Fruit fly (Drosophila melanogaster): Measurements from ENCODE around the gene CG34293.

The CG34293 gene

DNA sequence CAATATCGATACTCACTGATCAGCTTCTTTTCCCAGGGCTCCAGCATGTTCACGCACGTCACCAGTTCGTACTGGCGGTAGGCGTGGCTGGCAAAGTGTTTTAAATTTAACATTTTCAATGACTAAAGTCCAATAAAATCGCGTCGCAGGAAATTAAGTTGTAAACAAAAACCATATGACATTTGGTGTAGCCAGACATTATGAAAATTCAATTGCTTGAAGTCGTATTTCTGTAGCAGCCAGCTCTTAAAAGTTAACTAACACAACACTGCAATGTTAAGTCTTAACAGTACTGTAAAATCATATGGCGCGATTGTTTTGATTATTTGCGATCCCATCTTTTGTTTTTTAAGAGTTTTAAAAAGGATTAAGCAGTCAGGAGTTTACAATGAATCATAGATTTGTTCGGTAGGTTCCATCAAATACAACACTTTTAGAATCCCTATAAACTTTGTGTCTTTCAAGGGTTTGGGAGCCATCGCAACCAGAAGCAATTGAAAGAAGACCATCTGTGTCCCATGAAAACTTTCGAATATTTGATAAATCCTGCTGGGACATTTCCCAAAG, at the start of gene CG34293, which contains the start of gene spn-D:
Gene CG34293, minus strand, starts transcription at position 160 of the 567 bp plus-strand sequence.
Gene spn-D, plus strand, starts transcription at position 301 of the 567 bp plus-strand sequence.
- TF ChIP-seq psq (optimal IDR thresholded peaks at IDR 0.05) (no peak), h (optimal IDR thresholded peaks at IDR 0.05) (no peak), ttk (optimal IDR thresholded peaks at IDR 0.05) (no peak), Myc (optimal IDR thresholded peaks at IDR 0.05) (no peak), Sin3A (optimal IDR thresholded peaks at IDR 0.05) (no peak), insv (optimal IDR thresholded peaks at IDR 0.05) (no peak)

DNA sequence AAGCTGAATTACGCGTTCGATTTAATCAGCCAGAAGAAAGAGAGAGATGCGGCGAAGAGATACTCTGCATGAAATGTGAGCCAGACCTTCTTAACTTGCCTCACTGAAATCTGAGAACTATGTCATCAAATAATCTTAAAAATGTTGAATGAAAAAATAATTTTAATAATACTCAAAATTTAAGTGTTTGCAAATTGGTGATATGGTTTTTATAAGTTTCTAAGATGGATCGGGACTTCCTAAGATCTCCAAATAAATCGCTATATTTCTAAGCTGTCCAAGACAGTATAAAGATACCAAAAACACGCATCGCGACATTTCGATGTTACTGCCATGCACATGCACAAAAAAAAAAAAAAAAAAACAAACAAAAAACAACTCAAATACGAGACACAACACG, 49.6 kb upstream of the CG34293 start:
- TF ChIP-seq Sin3A (optimal IDR thresholded peaks at IDR 0.05) (no peak), h (optimal IDR thresholded peaks at IDR 0.05) (no peak), psq (optimal IDR thresholded peaks at IDR 0.05) (no peak), Myc (optimal IDR thresholded peaks at IDR 0.05) (no peak), insv (optimal IDR thresholded peaks at IDR 0.05) (no peak), ttk (optimal IDR thresholded peaks at IDR 0.05) (no peak)

DNA sequence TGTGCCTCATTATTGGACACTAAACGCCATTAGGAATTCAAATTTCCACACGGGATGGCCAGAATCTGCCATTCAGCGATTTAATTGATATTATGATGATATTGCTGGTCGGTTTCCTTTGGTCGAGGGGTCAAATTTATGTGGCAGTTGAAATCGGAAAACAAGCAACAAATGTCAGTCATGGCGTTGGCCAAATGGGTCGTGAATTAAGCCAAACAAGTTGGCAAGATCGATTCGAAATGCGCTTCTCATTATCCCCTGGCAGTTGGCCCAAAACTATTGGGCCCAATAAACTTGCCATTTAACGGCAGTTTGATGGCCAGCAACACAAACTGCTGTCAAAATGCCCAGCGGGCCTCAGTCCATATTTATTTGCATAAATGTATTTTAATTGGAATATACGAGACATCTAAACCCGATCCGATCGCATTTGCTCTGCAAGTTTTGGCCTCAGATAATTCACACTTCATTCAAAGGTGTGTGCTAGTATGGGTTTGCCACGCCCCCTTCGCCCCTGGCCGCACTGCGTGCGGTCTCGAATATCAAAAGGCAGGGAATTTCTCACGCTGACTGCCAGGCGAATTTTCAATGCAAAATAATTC, 47.7 kb upstream of the CG34293 start:
- no peak for TF ChIP-seq Myc (optimal IDR thresholded peaks at IDR 0.05)
- TF ChIP-seq Sin3A (optimal IDR thresholded peaks at IDR 0.05) = no peak
- no peak for TF ChIP-seq h (optimal IDR thresholded peaks at IDR 0.05)

DNA sequence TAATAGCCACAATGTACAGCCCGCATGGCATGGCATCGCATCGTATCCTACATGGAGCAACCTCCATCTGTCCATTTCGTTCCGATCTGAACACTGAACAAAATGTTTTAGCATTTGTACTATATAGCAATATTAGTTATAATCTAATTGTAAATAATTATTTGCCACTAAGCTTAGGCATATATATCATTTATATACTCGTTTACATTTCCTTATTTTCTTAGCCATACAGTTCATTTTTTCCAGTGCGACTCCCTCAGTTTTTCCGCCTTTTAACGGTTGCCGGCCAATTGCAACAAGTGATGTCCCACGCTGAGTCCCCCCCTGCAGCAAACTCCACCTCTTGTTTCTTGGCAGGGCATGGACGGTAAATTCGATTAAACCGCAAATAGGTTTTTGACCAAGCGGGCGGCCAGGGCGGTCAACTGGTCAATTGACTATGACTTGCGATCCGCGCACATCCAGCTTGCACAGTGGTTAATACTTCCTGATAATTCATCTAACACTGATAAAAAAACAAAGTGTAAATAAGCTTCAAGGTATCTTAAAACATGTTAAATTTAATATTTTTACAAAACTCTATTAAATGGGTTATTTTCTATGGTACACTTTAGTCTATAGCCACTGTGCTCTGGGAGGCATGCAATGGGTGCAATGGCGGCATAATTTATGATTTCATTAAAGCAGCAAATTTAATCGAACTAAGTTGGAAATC, 44.3 kb upstream of the CG34293 start:
- TF ChIP-seq h (optimal IDR thresholded peaks at IDR 0.05) (no peak), insv (optimal IDR thresholded peaks at IDR 0.05) (no peak), psq (optimal IDR thresholded peaks at IDR 0.05) (no peak), Myc (optimal IDR thresholded peaks at IDR 0.05) (no peak), Sin3A (optimal IDR thresholded peaks at IDR 0.05) (no peak), ttk (optimal IDR thresholded peaks at IDR 0.05) (no peak)

DNA sequence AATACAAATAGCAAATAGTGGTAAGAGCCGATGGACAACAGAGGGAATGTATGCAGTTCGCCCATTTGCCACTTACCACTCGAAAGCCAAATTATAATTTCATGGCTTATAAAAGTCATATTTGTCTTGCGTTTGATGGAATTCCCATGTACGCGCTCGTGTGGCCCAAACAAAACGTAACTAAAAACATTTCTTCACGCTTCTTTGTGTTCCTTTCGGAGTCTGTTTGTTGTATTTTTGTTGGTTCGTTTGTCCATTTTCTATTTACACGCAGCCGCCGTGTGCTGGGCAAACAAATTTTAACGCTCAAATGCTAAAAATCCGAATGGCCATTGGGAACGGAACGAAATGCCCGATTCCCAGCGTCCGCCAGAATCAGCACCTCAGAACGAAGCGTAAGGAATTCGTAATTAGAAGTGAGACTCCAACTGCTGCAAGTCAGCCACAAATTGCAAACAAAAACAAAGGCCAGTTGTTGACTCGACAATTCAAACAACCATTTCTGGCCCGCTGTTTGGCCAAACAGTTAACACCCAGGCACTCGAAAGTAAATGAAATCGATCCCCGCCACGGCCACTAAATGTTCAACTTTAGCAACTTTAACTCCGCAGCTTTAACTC, 43.5 kb upstream of the CG34293 start:
- TF ChIP-seq psq (optimal IDR thresholded peaks at IDR 0.05) (no peak), Myc (optimal IDR thresholded peaks at IDR 0.05) (no peak), insv (optimal IDR thresholded peaks at IDR 0.05) (no peak), h (optimal IDR thresholded peaks at IDR 0.05) (no peak), Sin3A (optimal IDR thresholded peaks at IDR 0.05) (no peak), ttk (optimal IDR thresholded peaks at IDR 0.05) (no peak)

DNA sequence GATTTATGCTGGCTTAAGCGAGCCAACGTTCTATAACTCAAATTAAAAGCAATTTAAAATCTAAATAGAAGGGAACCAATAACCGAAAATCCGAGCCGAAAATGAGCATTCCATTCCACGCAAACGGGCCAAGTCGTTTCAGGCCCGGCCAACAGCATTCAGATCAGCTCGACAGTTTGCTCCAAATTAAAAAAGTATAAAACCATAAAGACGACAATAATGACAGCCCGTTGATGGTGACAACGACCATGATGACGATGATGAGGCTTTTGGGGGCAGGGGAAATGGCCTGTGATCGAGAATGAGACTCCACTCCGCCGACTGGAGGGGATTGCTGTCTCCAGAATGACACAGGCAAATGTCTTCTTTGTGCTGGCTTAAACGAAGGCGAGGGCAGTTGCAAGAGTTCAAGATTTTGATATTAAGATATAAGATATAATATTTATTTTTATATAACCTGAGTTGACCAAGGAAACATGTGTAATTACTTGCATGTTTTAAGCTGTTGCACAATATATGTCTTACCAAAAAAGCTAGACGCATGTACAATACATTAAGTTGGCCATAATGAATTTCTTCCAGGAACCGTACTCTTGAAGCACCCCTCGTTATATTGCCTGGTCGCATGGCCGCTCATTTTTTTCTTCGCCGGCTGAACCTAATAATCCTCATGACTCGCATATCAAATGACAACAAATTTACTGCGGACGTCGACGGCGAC, 39.5 kb upstream of the CG34293 start:
- TF ChIP-seq Myc (optimal IDR thresholded peaks at IDR 0.05) (no peak), insv (optimal IDR thresholded peaks at IDR 0.05) (no peak), psq (optimal IDR thresholded peaks at IDR 0.05) (no peak), h (optimal IDR thresholded peaks at IDR 0.05) (no peak), ttk (optimal IDR thresholded peaks at IDR 0.05) (no peak), Sin3A (optimal IDR thresholded peaks at IDR 0.05) (no peak)

DNA sequence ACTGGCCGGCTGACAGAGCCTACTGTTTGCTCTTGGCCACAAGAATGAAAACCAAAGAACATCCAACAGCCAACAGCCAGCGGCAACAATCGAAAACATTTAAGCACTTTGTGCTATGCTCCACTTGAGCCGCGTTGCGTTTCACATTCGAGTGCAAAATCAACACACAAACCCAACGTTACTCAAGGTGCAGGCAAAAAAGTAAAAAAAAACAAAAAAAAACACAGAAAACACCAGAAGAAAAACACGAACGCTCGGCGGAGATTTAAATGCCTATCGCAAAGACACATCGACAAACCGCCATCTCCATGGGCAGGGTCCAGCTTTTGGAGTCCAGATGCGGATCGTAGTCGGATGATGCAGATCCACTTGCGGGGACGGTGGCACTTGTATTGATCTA, 38.5 kb upstream of the CG34293 start:
- TF ChIP-seq Sin3A (optimal IDR thresholded peaks at IDR 0.05) (no peak), ttk (optimal IDR thresholded peaks at IDR 0.05) (no peak), psq (optimal IDR thresholded peaks at IDR 0.05) (no peak), insv (optimal IDR thresholded peaks at IDR 0.05) (no peak), Myc (optimal IDR thresholded peaks at IDR 0.05) (no peak), h (optimal IDR thresholded peaks at IDR 0.05) (no peak)

DNA sequence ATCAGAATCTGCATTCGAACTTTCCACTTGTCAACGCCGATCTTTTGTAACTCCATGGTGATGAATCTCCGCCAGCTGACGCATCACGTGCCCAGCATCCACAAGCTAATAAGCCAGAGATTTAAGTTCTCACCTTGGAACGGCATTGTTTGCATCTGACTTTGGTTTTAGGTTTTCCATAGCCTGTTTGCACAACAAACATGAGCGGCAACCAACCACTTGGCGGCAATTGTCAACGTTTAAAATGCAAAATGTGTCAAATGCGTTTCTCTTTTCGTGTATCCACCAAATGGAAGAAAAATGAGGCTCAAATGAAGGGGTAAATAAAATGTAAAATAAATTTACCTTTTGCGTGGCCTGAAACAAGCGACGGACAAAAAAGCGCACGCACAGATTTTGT, 37.0 kb upstream of the CG34293 start:
- no peak for TF ChIP-seq Sin3A (optimal IDR thresholded peaks at IDR 0.05)
- no peak for TF ChIP-seq ttk (optimal IDR thresholded peaks at IDR 0.05)
- no peak for TF ChIP-seq h (optimal IDR thresholded peaks at IDR 0.05)
- TF ChIP-seq Myc (optimal IDR thresholded peaks at IDR 0.05) = no peak
- TF ChIP-seq insv (optimal IDR thresholded peaks at IDR 0.05) = no peak
- no peak for TF ChIP-seq psq (optimal IDR thresholded peaks at IDR 0.05)

DNA sequence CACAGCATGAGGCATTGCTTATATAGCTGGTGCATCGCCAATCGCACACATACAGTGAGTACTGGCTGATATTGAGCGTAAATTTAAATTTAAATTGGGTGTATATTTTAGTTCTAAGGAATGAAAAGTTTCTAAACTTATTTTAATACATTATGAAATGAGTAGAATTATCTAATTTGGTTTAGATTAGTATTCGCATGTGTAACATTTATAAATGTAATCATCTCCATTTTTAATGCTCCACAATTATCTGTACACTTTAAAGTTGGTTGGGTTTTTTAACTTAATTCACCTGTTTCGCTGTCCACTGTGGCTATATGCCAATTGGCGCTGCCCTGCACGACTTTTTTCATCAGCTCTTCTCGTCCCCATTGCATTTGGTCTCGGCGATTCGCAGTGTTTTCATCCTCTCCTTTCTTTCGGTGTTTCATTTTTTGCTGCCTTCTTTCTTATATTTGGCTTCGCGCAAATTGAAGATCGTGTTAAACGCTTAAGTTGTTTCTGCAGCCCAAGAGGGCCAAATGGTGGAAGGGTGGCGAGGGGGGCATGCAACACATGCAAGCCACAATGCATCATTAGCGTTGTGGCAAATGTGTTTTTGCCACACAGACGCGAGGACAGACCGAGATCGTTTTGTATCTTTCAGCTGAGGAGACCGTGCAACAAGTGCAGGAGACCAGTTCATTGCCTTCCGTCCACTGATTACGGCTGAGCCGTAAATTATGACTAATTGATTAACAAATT, 36.3 kb upstream of the CG34293 start:
- TF ChIP-seq insv (optimal IDR thresholded peaks at IDR 0.05) (no peak), ttk (optimal IDR thresholded peaks at IDR 0.05) (no peak), Sin3A (optimal IDR thresholded peaks at IDR 0.05) (no peak), Myc (optimal IDR thresholded peaks at IDR 0.05) (no peak), h (optimal IDR thresholded peaks at IDR 0.05) (no peak), psq (optimal IDR thresholded peaks at IDR 0.05) (no peak)

DNA sequence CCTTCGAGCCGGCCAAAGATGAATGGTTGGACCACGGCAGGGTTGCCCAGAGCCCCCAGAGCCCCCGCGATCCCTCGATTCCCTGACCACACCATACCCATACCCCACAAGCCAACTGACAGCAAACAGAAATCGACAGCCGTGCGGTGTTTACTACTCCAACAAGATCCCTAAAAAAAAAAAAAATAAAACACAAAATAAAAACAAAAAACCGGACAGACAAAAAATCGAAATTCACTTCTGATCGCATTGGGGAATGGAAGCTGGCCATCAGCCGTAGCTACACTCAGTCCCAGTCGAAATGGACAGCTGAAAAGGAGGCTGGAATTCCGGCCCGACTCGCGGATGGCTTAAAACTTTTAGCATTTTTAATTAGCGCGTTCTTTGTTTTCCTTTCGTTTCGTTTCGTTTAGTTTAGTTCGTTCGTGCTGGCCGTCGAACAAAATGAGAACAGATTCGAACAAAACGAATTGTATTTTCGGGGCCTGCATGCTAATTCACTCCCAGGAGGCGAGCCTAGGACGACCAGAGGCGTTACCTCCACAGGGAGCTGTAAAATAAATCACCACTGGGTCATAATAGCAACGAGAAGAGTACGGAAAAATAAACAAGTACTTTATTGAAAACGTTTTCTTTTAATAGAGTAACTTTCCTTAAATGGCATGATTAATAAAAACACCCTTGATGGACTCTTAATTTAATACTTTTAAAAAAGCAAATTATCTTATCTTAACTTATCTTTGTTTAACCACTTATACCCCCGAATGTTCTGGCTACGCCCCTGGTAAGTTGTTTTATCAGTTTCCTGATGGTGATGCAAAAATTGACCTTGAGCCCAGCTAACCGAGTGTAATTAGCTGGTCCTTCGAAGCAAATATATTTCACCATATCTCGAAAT, 33.8 kb upstream of the CG34293 start:
- TF ChIP-seq ttk (optimal IDR thresholded peaks at IDR 0.05) (no peak), h (optimal IDR thresholded peaks at IDR 0.05) (no peak), Myc (optimal IDR thresholded peaks at IDR 0.05) (no peak), Sin3A (optimal IDR thresholded peaks at IDR 0.05) (no peak), insv (optimal IDR thresholded peaks at IDR 0.05) (no peak), psq (optimal IDR thresholded peaks at IDR 0.05) (no peak)
